Fruit fly (Drosophila melanogaster) whole organism, pupa: ENCODE measurements around the gene Trim9.

Experiments used
- CG10348 ChIP-seq: fragments of 200-800 bp; sonication (Bioruptor generic); IDR thresholded peaks from 2 replicates; pipeline ENCODE4 v1.3.6; 2022; ENCODE audit warnings: missing biosample characterization, missing genetic modification characterization
- CG13204 ChIP-seq: fragments of 200-800 bp; sonication (Bioruptor generic); optimal IDR thresholded peaks from 2 replicates; lab custom pipeline; 2018; ENCODE audit warnings: missing biosample characterization, mild to moderate bottlenecking, missing genetic modification characterization, moderate library complexity
- CG14655 ChIP-seq: fragments of 200-800 bp; sonication (Bioruptor generic); optimal IDR thresholded peaks from 3 replicates; lab custom pipeline; 2017; ENCODE audit warnings: mild to moderate bottlenecking, missing biosample characterization, missing genetic modification reagents, missing genetic modification characterization
- CG15710 ChIP-seq: fragments of 200-800 bp; sonication (Bioruptor generic); optimal IDR thresholded peaks from 2 replicates; lab custom pipeline; 2018; ENCODE audit warnings: missing biosample characterization, mild to moderate bottlenecking, missing genetic modification characterization, moderate library complexity
- CG32121 ChIP-seq: fragments of 200-800 bp; sonication (Bioruptor generic); IDR thresholded peaks from 2 replicates; pipeline ENCODE4 v1.3.6; 2022; ENCODE audit warnings: missing biosample characterization, missing genetic modification characterization
- CG34367 ChIP-seq: fragments of 200-800 bp; sonication (Bioruptor generic); optimal IDR thresholded peaks from 2 replicates; lab custom pipeline; 2018; ENCODE audit warnings: missing biosample characterization, mild to moderate bottlenecking, missing genetic modification characterization
- CG8159 ChIP-seq: fragments of 200-800 bp; sonication (Bioruptor generic); optimal IDR thresholded peaks from 3 replicates; lab custom pipeline; 2018; ENCODE audit warnings: missing biosample characterization, mild to moderate bottlenecking, missing genetic modification characterization, moderate library complexity
- CG8301 ChIP-seq: fragments of 200-800 bp; sonication (Bioruptor generic); optimal IDR thresholded peaks from 2 replicates; lab custom pipeline; 2018; ENCODE audit warnings: missing biosample characterization, mild to moderate bottlenecking, missing genetic modification characterization
- D1 ChIP-seq: fragments of 200-800 bp; sonication (Bioruptor generic); optimal IDR thresholded peaks from 2 replicates; lab custom pipeline; 2018; ENCODE audit warnings: missing biosample characterization, mild to moderate bottlenecking, missing genetic modification characterization, moderate library complexity
- EcR ChIP-seq: fragments of 200-800 bp; sonication (Bioruptor generic); optimal IDR thresholded peaks from 3 replicates; lab custom pipeline; 2019; ENCODE audit warnings: missing biosample characterization, missing genetic modification characterization, mild to moderate bottlenecking, moderate library complexity, missing genetic modification reagents
- Ets98B ChIP-seq: fragments of 200-800 bp; sonication (Bioruptor generic); IDR thresholded peaks from 2 replicates; pipeline ENCODE4 v1.3.6; 2022; ENCODE audit warnings: missing biosample characterization, missing genetic modification characterization
- Snoo ChIP-seq: fragments of 200-800 bp; sonication (Bioruptor generic); optimal IDR thresholded peaks from 3 replicates; lab custom pipeline; 2017; ENCODE audit warnings: missing biosample characterization, mild to moderate bottlenecking, missing genetic modification characterization, inconsistent platforms
- fd96Ca ChIP-seq: fragments of 200-800 bp; sonication (Bioruptor generic); IDR thresholded peaks from 3 replicates; pipeline ENCODE4 v1.3.6; 2022; ENCODE audit warnings: missing biosample characterization, missing genetic modification characterization
- gl ChIP-seq: fragments of 200-800 bp; sonication (Bioruptor generic); optimal IDR thresholded peaks from 2 replicates; lab custom pipeline; 2018; ENCODE audit warnings: missing biosample characterization, mild to moderate bottlenecking, missing genetic modification characterization

DNA sequence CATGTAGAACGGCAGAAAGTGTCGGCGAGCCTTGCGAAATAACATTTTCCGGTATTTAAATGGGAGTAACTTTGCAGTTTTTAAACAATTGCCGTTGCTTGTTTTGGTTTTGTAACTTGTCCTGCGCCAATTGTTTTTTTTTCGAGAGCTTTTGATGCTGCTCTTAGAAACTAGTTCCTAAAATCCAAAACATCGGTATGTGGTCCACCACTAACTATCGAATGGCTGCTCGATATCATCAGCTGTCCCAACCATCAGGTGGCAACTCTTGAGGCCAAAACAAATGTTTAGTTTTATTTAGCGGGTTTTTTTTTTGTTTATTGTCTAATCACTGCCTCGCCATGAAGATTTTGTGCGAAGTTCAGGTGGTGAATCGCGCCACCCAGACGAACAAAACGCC, 27.6 kb upstream of the Trim9 start, which contains the start of the genes Fatp1 and Lrr47:
- TF ChIP-seq Ets98B (GFP tag; lab: Robert Waterston, UW), result no peak
- TF ChIP-seq gl (tag; lab: Kevin White, UChicago), result no peak
- TF ChIP-seq Snoo (tag; lab: Kevin White, UChicago), result no peak
- no peak for TF ChIP-seq CG34367 (tag; lab: Kevin White, UChicago)
- TF ChIP-seq CG32121 (GFP tag; lab: Robert Waterston, UW), result no peak
- no peak for TF ChIP-seq CG8301 (tag; lab: Kevin White, UChicago)
- TF ChIP-seq CG10348 (GFP tag; lab: Robert Waterston, UW), result no peak
- TF ChIP-seq CG8159 (tag; lab: Kevin White, UChicago), result peak; percentile 8
- no peak for TF ChIP-seq CG15710 (tag; lab: Kevin White, UChicago)
- TF ChIP-seq CG14655 (GFP tag; lab: Kevin White, UChicago), result no peak
- no peak for TF ChIP-seq fd96Ca (GFP tag; lab: Robert Waterston, UW)
- no peak for TF ChIP-seq EcR (GFP tag; lab: Kevin White, UChicago)
- no peak for TF ChIP-seq CG13204 (GFP tag; lab: Kevin White, UChicago)
- no peak for TF ChIP-seq D1
